Fruit fly (Drosophila melanogaster): ENCODE measurements around the gene CG9609.

DNA sequence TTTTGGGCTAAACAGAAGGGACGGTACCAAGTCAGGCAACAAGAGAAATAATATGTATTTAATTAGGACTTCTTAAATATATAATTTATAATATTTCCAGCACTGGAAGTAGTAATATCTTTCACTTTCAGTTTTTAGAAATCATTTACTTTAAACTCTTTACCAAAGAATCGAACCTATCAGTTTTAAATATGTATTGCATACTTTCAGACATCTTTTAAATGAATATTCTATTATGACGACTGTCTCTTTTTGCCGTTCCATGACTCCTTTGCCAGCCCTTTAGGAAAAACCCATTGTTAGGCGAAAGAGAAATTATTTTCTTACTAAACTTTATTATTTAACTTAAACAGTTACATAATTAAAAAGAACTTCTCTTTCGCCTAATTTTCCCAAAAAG is 29.2 kb downstream of the CG9609 start:
- TF ChIP-seq usp (GFP tag; optimal IDR thresholded peaks at IDR 0.05) (no peak), EcR (GFP tag; optimal IDR thresholded peaks at IDR 0.05) (no peak), psq (optimal IDR thresholded peaks at IDR 0.05) (no peak), pan (optimal IDR thresholded peaks at IDR 0.05) (no peak), Dll (optimal IDR thresholded peaks at IDR 0.05) (no peak)

Data from whole organism.